Fruit fly (Drosophila melanogaster) whole organism, embryonic: ENCODE measurements around the gene CG5050.
A peak's percentile ranks its signal among the peaks of the same experiment; 100 is the strongest.

ENCODE experiments used
- ATbp ChIP-seq: fragments of 200-800 bp; sonication (Bioruptor generic); optimal IDR thresholded peaks from 2 replicates; lab custom pipeline; 2017; ENCODE audit warnings: missing biosample characterization, mild to moderate bottlenecking, missing genetic modification characterization, missing genetic modification reagents
- C15 ChIP-seq: fragments of 200-800 bp; sonication (Bioruptor generic); IDR thresholded peaks from 3 replicates; pipeline ENCODE4 v1.3.6; 2022; ENCODE audit warnings: missing biosample characterization, missing genetic modification characterization
- CG10274 ChIP-seq: fragments of 200-800 bp; sonication (Bioruptor generic); optimal IDR thresholded peaks from 3 replicates; lab custom pipeline; 2017; ENCODE audit warnings: missing biosample characterization, mild to moderate bottlenecking, missing genetic modification characterization
- CG11504 ChIP-seq: fragments of 200-800 bp; sonication (Bioruptor generic); optimal IDR thresholded peaks from 3 replicates; lab custom pipeline; 2019; ENCODE audit warnings: missing biosample characterization, mild to moderate bottlenecking, missing genetic modification characterization, moderate library complexity
- CG11560 ChIP-seq: fragments of 200-800 bp; sonication (Bioruptor generic); IDR thresholded peaks from 3 replicates; pipeline ENCODE4 v1.3.6; 2022; ENCODE audit warnings: missing biosample characterization, missing genetic modification characterization
- CG12744 ChIP-seq: fragments of 200-800 bp; sonication (Bioruptor generic); optimal IDR thresholded peaks from 2 replicates; lab custom pipeline; 2016; ENCODE audit warnings: missing biosample characterization, missing genetic modification characterization
- CG14014 ChIP-seq: fragments of 200-800 bp; sonication (Bioruptor generic); IDR thresholded peaks from 2 replicates; pipeline ENCODE4 v1.3.6; 2022; ENCODE audit warnings: missing biosample characterization, missing genetic modification characterization
- CG15696 ChIP-seq: fragments of 200-800 bp; sonication (Bioruptor generic); optimal IDR thresholded peaks from 2 replicates; lab custom pipeline; 2019; ENCODE audit warnings: missing biosample characterization, mild to moderate bottlenecking, missing genetic modification characterization, moderate library complexity
- CG1647 ChIP-seq: fragments of 200-800 bp; sonication (Bioruptor generic); optimal IDR thresholded peaks from 3 replicates; lab custom pipeline; 2016; ENCODE audit warnings: missing biosample characterization, missing genetic modification characterization
- CG17385 ChIP-seq: fragments of 200-800 bp; sonication (Bioruptor generic); optimal IDR thresholded peaks from 3 replicates; lab custom pipeline; 2018; ENCODE audit warnings: missing biosample characterization, mild to moderate bottlenecking, missing genetic modification characterization
- CG18599 ChIP-seq: fragments of 200-800 bp; sonication (Bioruptor generic); optimal IDR thresholded peaks from 3 replicates; lab custom pipeline; 2017; ENCODE audit warnings: missing biosample characterization, missing genetic modification characterization, mild to moderate bottlenecking, moderate library complexity, missing genetic modification reagents
- CG18619 ChIP-seq: fragments of 200-800 bp; sonication (Bioruptor generic); optimal IDR thresholded peaks from 3 replicates; lab custom pipeline; 2017; ENCODE audit warnings: missing biosample characterization, mild to moderate bottlenecking, missing genetic modification characterization
- CG2120 ChIP-seq: fragments of 200-800 bp; sonication (Bioruptor generic); optimal IDR thresholded peaks from 3 replicates; lab custom pipeline; 2016; ENCODE audit warnings: missing biosample characterization, missing genetic modification characterization
- CG2875 ChIP-seq: fragments of 200-800 bp; sonication (Bioruptor generic); optimal IDR thresholded peaks from 2 replicates; lab custom pipeline; 2017; ENCODE audit warnings: missing biosample characterization, mild to moderate bottlenecking, missing genetic modification characterization, missing genetic modification reagents
- CG3281 ChIP-seq: fragments of 200-800 bp; sonication (Bioruptor generic); optimal IDR thresholded peaks from 3 replicates; lab custom pipeline; 2017; ENCODE audit warnings: missing biosample characterization, mild to moderate bottlenecking, missing genetic modification characterization
- CG4328 ChIP-seq: fragments of 200-800 bp; sonication (Bioruptor generic); optimal IDR thresholded peaks from 3 replicates; lab custom pipeline; 2017; ENCODE audit warnings: missing biosample characterization, missing genetic modification reagents, missing genetic modification characterization
- CG4820 ChIP-seq: fragments of 200-800 bp; sonication (Bioruptor generic); optimal IDR thresholded peaks from 3 replicates; lab custom pipeline; 2016; ENCODE audit warnings: missing biosample characterization, missing genetic modification characterization
- CG6272 ChIP-seq: fragments of 200-800 bp; sonication (Bioruptor generic); IDR thresholded peaks from 2 replicates; pipeline ENCODE4 v1.3.6; 2022; ENCODE audit warnings: missing biosample characterization, missing genetic modification characterization
- CG6689 ChIP-seq: fragments of 200-800 bp; sonication (Bioruptor generic); IDR thresholded peaks from 2 replicates; pipeline ENCODE4 v1.3.6; 2022; ENCODE audit warnings: missing biosample characterization, missing genetic modification characterization
- CG6765 ChIP-seq: fragments of 200-800 bp; sonication (Bioruptor generic); optimal IDR thresholded peaks from 3 replicates; lab custom pipeline; 2017; ENCODE audit warnings: missing biosample characterization, mild to moderate bottlenecking, missing genetic modification characterization
- D ChIP-seq, 2 experiments: fragments of 200-800 bp in 1 of 2; fragments of >200 bp in 1 of 2; sonication (Bioruptor generic) in 1 of 2; optimal IDR thresholded peaks; 2 replicates in 1 of 2; 3 replicates in 1 of 2; lab custom pipeline; 2017; ENCODE audit warnings: mild to moderate bottlenecking in 1 of 2, missing biosample characterization in 1 of 2, missing genetic modification characterization in 1 of 2, missing genetic modification reagents in 1 of 2
- Deaf1 ChIP-seq: fragments of 200-800 bp; optimal IDR thresholded peaks from 3 replicates; lab custom pipeline; 2019; ENCODE audit warnings: missing biosample characterization, mild to moderate bottlenecking, missing genetic modification characterization, moderate library complexity
- Dip2 ChIP-seq: fragments of 200-800 bp; sonication (Bioruptor generic); IDR thresholded peaks from 2 replicates; pipeline ENCODE4 v1.3.6; 2022; ENCODE audit warnings: missing biosample characterization, missing genetic modification characterization
- Dp ChIP-seq: fragments of 200-800 bp; sonication (Bioruptor generic); optimal IDR thresholded peaks from 2 replicates; lab custom pipeline; 2018; ENCODE audit warnings: missing biosample characterization, mild to moderate bottlenecking, missing genetic modification characterization, moderate library complexity
- Hey ChIP-seq: fragments of 200-800 bp; sonication (Bioruptor generic); optimal IDR thresholded peaks from 3 replicates; lab custom pipeline; 2018; ENCODE audit warnings: missing biosample characterization, mild to moderate bottlenecking, missing genetic modification characterization
- Jarid2 ChIP-seq: fragments of 200-800 bp; sonication (Bioruptor generic); optimal IDR thresholded peaks from 3 replicates; lab custom pipeline; 2017; ENCODE audit warnings: mild to moderate bottlenecking, missing biosample characterization, missing genetic modification reagents, missing genetic modification characterization
- Mad ChIP-seq: fragments of 200-800 bp; sonication (Bioruptor generic); optimal IDR thresholded peaks from 2 replicates; lab custom pipeline; 2016; ENCODE audit warnings: missing biosample characterization, missing genetic modification characterization
- Myb ChIP-seq: fragments of 200-800 bp; sonication (Bioruptor generic); optimal IDR thresholded peaks from 2 replicates; lab custom pipeline; 2016; ENCODE audit warnings: missing biosample characterization, missing genetic modification characterization
- NFAT ChIP-seq: fragments of 200-800 bp; sonication (Bioruptor generic); IDR thresholded peaks from 2 replicates; pipeline ENCODE4 v1.3.6; 2022; ENCODE audit warnings: missing biosample characterization, missing genetic modification characterization
- Nf-YA ChIP-seq: fragments of 200-800 bp; sonication (Bioruptor generic); IDR thresholded peaks from 2 replicates; pipeline ENCODE4 v1.3.6; 2022; ENCODE audit warnings: missing biosample characterization, missing genetic modification characterization
- PHDP ChIP-seq: fragments of 200-800 bp; sonication (Bioruptor generic); optimal IDR thresholded peaks from 3 replicates; lab custom pipeline; 2018; ENCODE audit warnings: missing biosample characterization, mild to moderate bottlenecking, missing genetic modification characterization, moderate library complexity
- Sry-β ChIP-seq: fragments of 200-800 bp; sonication (Bioruptor generic); optimal IDR thresholded peaks from 2 replicates; lab custom pipeline; 2018; ENCODE audit warnings: missing biosample characterization, mild to moderate bottlenecking, missing genetic modification characterization, moderate library complexity
- ab ChIP-seq: fragments of 200-800 bp; sonication (Bioruptor generic); optimal IDR thresholded peaks from 2 replicates; lab custom pipeline; 2016; ENCODE audit warnings: missing biosample characterization, missing genetic modification characterization
- bcd ChIP-seq: fragments of 200-800 bp; sonication (Bioruptor generic); optimal IDR thresholded peaks from 2 replicates; lab custom pipeline; 2017; ENCODE audit warnings: missing biosample characterization, mild to moderate bottlenecking, missing genetic modification characterization
- bigmax ChIP-seq: fragments of 200-800 bp; sonication (Bioruptor generic); optimal IDR thresholded peaks from 2 replicates; lab custom pipeline; 2018; ENCODE audit warnings: missing biosample characterization, mild to moderate bottlenecking, missing genetic modification characterization
- bsh ChIP-seq, 2 experiments: fragments of 200-800 bp; sonication (Bioruptor generic); optimal IDR thresholded peaks; 2 replicates each; lab custom pipeline; 2017 to 2018; ENCODE audit warnings: mild to moderate bottlenecking in 2 of 2, missing biosample characterization in 2 of 2, missing genetic modification characterization in 2 of 2, moderate library complexity in 1 of 2
- dmrt99B ChIP-seq: fragments of 200-800 bp; sonication (Bioruptor generic); optimal IDR thresholded peaks from 2 replicates; lab custom pipeline; 2018; ENCODE audit warnings: missing biosample characterization, mild to moderate bottlenecking, missing genetic modification characterization, moderate library complexity
- gcm2 ChIP-seq: fragments of 200-800 bp; sonication (Bioruptor generic); optimal IDR thresholded peaks from 2 replicates; lab custom pipeline; 2016; ENCODE audit warnings: missing biosample characterization, missing genetic modification characterization
- hbn ChIP-seq: fragments of 200-800 bp; sonication (Bioruptor generic); IDR thresholded peaks from 2 replicates; pipeline ENCODE4 v1.3.6; 2022; ENCODE audit warnings: missing biosample characterization, missing genetic modification characterization; ENCODE audit not compliant: partially characterized antibody
- jing ChIP-seq: fragments of 200-800 bp; sonication (Bioruptor generic); optimal IDR thresholded peaks from 2 replicates; lab custom pipeline; 2018; ENCODE audit warnings: missing biosample characterization, mild to moderate bottlenecking, missing genetic modification characterization
- kay ChIP-seq: fragments of 200-800 bp; sonication (Bioruptor generic); optimal IDR thresholded peaks from 2 replicates; lab custom pipeline; 2016; ENCODE audit warnings: missing biosample characterization, missing genetic modification characterization
- luna ChIP-seq: fragments of 200-800 bp; sonication (Bioruptor generic); optimal IDR thresholded peaks from 2 replicates; lab custom pipeline; 2016; ENCODE audit warnings: missing biosample characterization, missing genetic modification characterization
- maf-S ChIP-seq: fragments of 200-800 bp; sonication (Bioruptor generic); optimal IDR thresholded peaks from 2 replicates; lab custom pipeline; 2016; ENCODE audit warnings: missing biosample characterization, missing genetic modification characterization
- prd ChIP-seq, 3 experiments: fragments of >200 bp in 2 of 3; fragments of 200-800 bp in 1 of 3; sonication (Bioruptor generic) in 1 of 3; optimal IDR thresholded peaks in 2 of 3; IDR thresholded peaks in 1 of 3; 2 replicates in 2 of 3; 3 replicates in 1 of 3; pipeline versions ENCODE4 v1.3.6 to Lab custom; 2017 to 2022; ENCODE audit warnings: missing biosample characterization in 1 of 3, missing genetic modification characterization in 1 of 3
- salm ChIP-seq: fragments of 200-800 bp; sonication (Bioruptor generic); optimal IDR thresholded peaks from 2 replicates; lab custom pipeline; 2018; ENCODE audit warnings: missing biosample characterization, mild to moderate bottlenecking, missing genetic modification characterization
- scrt ChIP-seq: fragments of 200-800 bp; sonication (Bioruptor generic); optimal IDR thresholded peaks from 2 replicates; lab custom pipeline; 2018; ENCODE audit warnings: missing biosample characterization, mild to moderate bottlenecking, missing genetic modification characterization, moderate library complexity
- sqz ChIP-seq: fragments of 200-800 bp; sonication (Bioruptor generic); optimal IDR thresholded peaks from 3 replicates; lab custom pipeline; 2018; ENCODE audit warnings: missing biosample characterization, mild to moderate bottlenecking, missing genetic modification characterization
- tup ChIP-seq: fragments of 200-800 bp; sonication (Bioruptor generic); optimal IDR thresholded peaks from 2 replicates; lab custom pipeline; 2016; ENCODE audit warnings: missing biosample characterization, mild to moderate bottlenecking, missing genetic modification characterization, moderate library complexity
- unpg ChIP-seq: fragments of 200-800 bp; sonication (Bioruptor generic); optimal IDR thresholded peaks from 3 replicates; lab custom pipeline; 2018; ENCODE audit warnings: missing biosample characterization, mild to moderate bottlenecking, missing genetic modification characterization, moderate library complexity
- wor ChIP-seq: fragments of 200-800 bp; sonication (Bioruptor generic); IDR thresholded peaks from 2 replicates; pipeline ENCODE4 v1.3.6; 2022; ENCODE audit warnings: missing biosample characterization, missing genetic modification characterization

Gene CG5050

dm6 chr2L:17422089-17422488 lies 30.6 kb upstream of the CG5050 start (continued):
- TF ChIP-seq CG4328 (GFP tag; lab: Kevin White, UChicago) (no peak), CG3281 (GFP tag; lab: Kevin White, UChicago) (no peak), CG11560 (no peak), CG6689 (no peak), prd (optimal IDR thresholded peaks at IDR 0.05; lab: Kevin White, UChicago) (no peak), prd (GFP tag; IDR thresholded peaks at IDR 0.05; lab: Robert Waterston, UW) (no peak), Myb (no peak), CG1647 (GFP tag; lab: Kevin White, UChicago) (no peak), CG12744 (GFP tag; lab: Kevin White, UChicago) (no peak), CG18599 (GFP tag; lab: Kevin White, UChicago) (peak; percentile 44), ab (GFP tag; lab: Kevin White, UChicago) (no peak), CG18619 (GFP tag; lab: Kevin White, UChicago) (peak; percentile 10), CG2120 (GFP tag; lab: Kevin White, UChicago) (peak; percentile 26), CG15696 (no peak), sqz (no peak), CG11504 (peak; percentile 60), bcd (GFP tag; lab: Kevin White, UChicago) (no peak), unpg (GFP tag; lab: Kevin White, UChicago) (peak; percentile 1), Dp (GFP tag; lab: Kevin White, UChicago) (no peak), hbn (GFP tag; lab: Robert Waterston, UW) (no peak), CG6272 (GFP tag; lab: Robert Waterston, UW) (no peak), CG10274 (GFP tag; lab: Kevin White, UChicago) (no peak), bsh (GFP tag; optimal IDR thresholded peaks at IDR 0.05; lab: Kevin White, UChicago) (peak in 1 of 2 experiments; percentile 2), Deaf1 (tag; lab: Kevin White, UChicago) (no peak), PHDP (tag; lab: Kevin White, UChicago) (peak; percentile 29), Hey (tag; lab: Kevin White, UChicago) (no peak), CG6765 (GFP tag; lab: Kevin White, UChicago) (no peak), wor (no peak), CG2875 (GFP tag; lab: Kevin White, UChicago) (no peak), maf-S (no peak), salm (tag; lab: Kevin White, UChicago) (no peak), D (optimal IDR thresholded peaks at IDR 0.05; lab: Kevin White, UChicago) (no peak), D (GFP tag; optimal IDR thresholded peaks at IDR 0.05; lab: Kevin White, UChicago) (no peak), Mad (GFP tag; lab: Kevin White, UChicago) (no peak), Sry-β (GFP tag; lab: Kevin White, UChicago) (no peak), bigmax (no peak), NFAT (GFP tag; lab: Robert Waterston, UW) (no peak), ATbp (peak; percentile 8), tup (GFP tag; lab: Kevin White, UChicago) (no peak), Dip2 (no peak), kay (no peak), Nf-YA (GFP tag; lab: Robert Waterston, UW) (no peak), CG17385 (GFP tag; lab: Kevin White, UChicago) (no peak), dmrt99B (tag; lab: Kevin White, UChicago) (peak; percentile 38), Jarid2 (GFP tag; lab: Kevin White, UChicago) (no peak), CG14014 (GFP tag; lab: Robert Waterston, UW) (no peak), CG4820 (no peak), jing (GFP tag; lab: Kevin White, UChicago) (no peak), C15 (GFP tag; lab: Robert Waterston, UW) (no peak), luna (GFP tag; lab: Kevin White, UChicago) (no peak), gcm2 (GFP tag; lab: Kevin White, UChicago) (no peak), scrt (GFP tag; lab: Kevin White, UChicago) (no peak)
